Worm (Caenorhabditis elegans) whole organism, L1 larva: ENCODE measurements around the gene Y53G8B.2.

Experiments
- C04F5.9 ChIP-seq: sonication (generic microtip); optimal IDR thresholded peaks from 2 replicates; lab custom pipeline; 2016; ENCODE audit warnings: missing genetic modification characterization, missing compliant biosample characterization
- C16A3.4 ChIP-seq: fragments of 150-350 bp; optimal IDR thresholded peaks from 2 replicates; lab custom pipeline; 2014; ENCODE audit warnings: missing biosample characterization, missing genetic modification characterization
- C34B4.2 ChIP-seq: sonication (generic microtip); optimal IDR thresholded peaks from 2 replicates; lab custom pipeline; 2017; ENCODE audit warnings: mild to moderate bottlenecking, missing genetic modification characterization, missing compliant biosample characterization
- F16B12.6 ChIP-seq: fragments of 150-350 bp; optimal IDR thresholded peaks from 2 replicates; lab custom pipeline; 2014; ENCODE audit warnings: missing biosample characterization, missing genetic modification characterization
- alr-1 ChIP-seq: fragments of 200-800 bp; sonication (Bioruptor generic); optimal IDR thresholded peaks from 2 replicates; lab custom pipeline; 2018; ENCODE audit warnings: borderline replicate concordance, mild to moderate bottlenecking, missing genetic modification characterization, missing compliant biosample characterization
- aly-2 ChIP-seq: fragments of 150-350 bp; optimal IDR thresholded peaks from 2 replicates; lab custom pipeline; 2014; ENCODE audit warnings: missing biosample characterization, missing genetic modification characterization
- blmp-1 ChIP-seq: fragments of 150-350 bp; optimal IDR thresholded peaks from 2 replicates; lab custom pipeline; 2014; ENCODE audit warnings: missing biosample characterization, missing genetic modification characterization
- ceh-63 ChIP-seq: fragments of 200-800 bp; sonication (Bioruptor generic); optimal IDR thresholded peaks from 2 replicates; lab custom pipeline; 2018; ENCODE audit warnings: mild to moderate bottlenecking, missing genetic modification characterization, missing compliant biosample characterization
- ceh-82 ChIP-seq, 3 experiments: fragments of 150-350 bp in 1 of 3; sonication (generic microtip) in 2 of 3; optimal IDR thresholded peaks; 2 replicates each; lab custom pipeline; 2014 to 2017; ENCODE audit warnings: missing biosample characterization in 3 of 3, missing genetic modification characterization in 3 of 3
- ceh-88 ChIP-seq: fragments of 200-800 bp; sonication (Bioruptor generic); IDR thresholded peaks from 2 replicates; pipeline ENCODE4 v1.3.6; 2022; ENCODE audit warnings: missing genetic modification characterization, missing compliant biosample characterization
- ceh-90 ChIP-seq: sonication (generic microtip); optimal IDR thresholded peaks from 2 replicates; lab custom pipeline; 2016; ENCODE audit warnings: missing genetic modification characterization, missing compliant biosample characterization
- efl-1 ChIP-seq, 4 experiments: fragments of 150-350 bp; optimal IDR thresholded peaks in 3 of 4; peaks in 1 of 4; 1 replicate in 1 of 4; 2 replicates in 3 of 4; lab custom pipeline; 2014; ENCODE audit warnings: missing biosample characterization in 2 of 4, missing genetic modification characterization in 2 of 4, missing genetic modification reagents in 2 of 4
- egl-13 ChIP-seq: sonication (generic microtip); optimal IDR thresholded peaks from 2 replicates; lab custom pipeline; 2016; ENCODE audit warnings: missing genotype, missing genetic modification reagents, missing genetic modification characterization, missing compliant biosample characterization
- egl-27 ChIP-seq, 2 experiments: fragments of 150-350 bp in 1 of 2; sonication (generic microtip); optimal IDR thresholded peaks; 3 replicates each; lab custom pipeline; 2017 to 2018; ENCODE audit warnings: missing biosample characterization in 2 of 2, missing genetic modification characterization in 2 of 2, missing genetic modification reagents in 2 of 2
- elt-2 ChIP-seq: sonication (generic microtip); optimal IDR thresholded peaks from 2 replicates; lab custom pipeline; 2016; ENCODE audit warnings: missing genetic modification characterization, mild to moderate bottlenecking, inconsistent platforms, missing compliant biosample characterization, missing genetic modification reagents
- ets-5 ChIP-seq: fragments of 200-800 bp; sonication (Bioruptor generic); IDR thresholded peaks from 2 replicates; pipeline ENCODE4 v1.3.6; 2022; ENCODE audit warnings: missing genetic modification characterization, missing compliant biosample characterization
- fos-1 ChIP-seq: fragments of 150-350 bp; optimal IDR thresholded peaks from 2 replicates; lab custom pipeline; 2014; ENCODE audit warnings: missing biosample characterization, missing genetic modification characterization
- hlh-4 ChIP-seq: sonication (generic microtip); optimal IDR thresholded peaks from 2 replicates; lab custom pipeline; 2016; ENCODE audit warnings: mild to moderate bottlenecking, missing genetic modification characterization, missing compliant biosample characterization
- isw-1 ChIP-seq: fragments of 200-800 bp; sonication (Bioruptor generic); IDR thresholded peaks from 2 replicates; pipeline ENCODE4 v1.3.6; 2022; ENCODE audit warnings: missing genetic modification characterization, missing compliant biosample characterization
- jun-1 ChIP-seq: fragments of 150-350 bp; optimal IDR thresholded peaks from 2 replicates; lab custom pipeline; 2014; ENCODE audit warnings: missing biosample characterization, missing genetic modification reagents, missing genetic modification characterization
- lin-35 ChIP-seq, 2 experiments: fragments of 150-350 bp; optimal IDR thresholded peaks; 2 replicates each; lab custom pipeline; 2014; ENCODE audit warnings: missing biosample characterization in 2 of 2, missing genetic modification characterization in 2 of 2, missing genetic modification reagents in 2 of 2
- lir-3 ChIP-seq: sonication (generic microtip); optimal IDR thresholded peaks from 2 replicates; lab custom pipeline; 2016; ENCODE audit warnings: mild to moderate bottlenecking, missing genetic modification characterization, moderate library complexity, missing compliant biosample characterization; ENCODE audit not compliant: poor library complexity
- mab-9 ChIP-seq: fragments of 200-800 bp; sonication (Bioruptor generic); IDR thresholded peaks from 2 replicates; pipeline ENCODE4 v1.3.6; 2022; ENCODE audit warnings: missing genetic modification reagents, missing genetic modification characterization, missing compliant biosample characterization
- mdl-1 ChIP-seq, 2 experiments: fragments of 150-350 bp; optimal IDR thresholded peaks; 2 replicates each; lab custom pipeline; 2014 to 2017; ENCODE audit warnings: missing biosample characterization in 2 of 2, missing genetic modification characterization in 2 of 2, inconsistent platforms in 1 of 2
- mep-1 ChIP-seq: fragments of 150-350 bp; optimal IDR thresholded peaks from 2 replicates; lab custom pipeline; 2014; ENCODE audit warnings: missing biosample characterization, missing genetic modification characterization
- nhr-237 ChIP-seq: fragments of 150-350 bp; optimal IDR thresholded peaks from 2 replicates; lab custom pipeline; 2014; ENCODE audit warnings: missing biosample characterization, missing genetic modification characterization
- nhr-47 ChIP-seq: sonication (generic microtip); optimal IDR thresholded peaks from 2 replicates; lab custom pipeline; 2016; ENCODE audit warnings: mild to moderate bottlenecking, missing genetic modification characterization, moderate library complexity, missing compliant biosample characterization
- nhr-77 ChIP-seq: fragments of 150-350 bp; optimal IDR thresholded peaks from 2 replicates; lab custom pipeline; 2014; ENCODE audit warnings: missing biosample characterization, missing genetic modification characterization
- nhr-90 ChIP-seq: sonication (generic microtip); optimal IDR thresholded peaks from 2 replicates; lab custom pipeline; 2016; ENCODE audit warnings: mild to moderate bottlenecking, missing genetic modification characterization, missing compliant biosample characterization; ENCODE audit not compliant: poor library complexity
- pax-3 ChIP-seq: fragments of 200-800 bp; sonication (Bioruptor generic); optimal IDR thresholded peaks from 2 replicates; lab custom pipeline; 2018; ENCODE audit warnings: mild to moderate bottlenecking, missing genetic modification characterization, moderate library complexity, missing compliant biosample characterization
- pqm-1 ChIP-seq: sonication (generic microtip); optimal IDR thresholded peaks from 3 replicates; lab custom pipeline; 2017; ENCODE audit warnings: missing biosample characterization, missing genetic modification characterization
- rnt-1 ChIP-seq: sonication (generic microtip); optimal IDR thresholded peaks from 2 replicates; lab custom pipeline; 2016; ENCODE audit warnings: mild to moderate bottlenecking, missing genetic modification characterization, moderate library complexity, missing compliant biosample characterization
- skn-1 ChIP-seq: fragments of 150-350 bp; optimal IDR thresholded peaks from 2 replicates; lab custom pipeline; 2014; ENCODE audit warnings: missing biosample characterization, missing genetic modification characterization
- snu-23 ChIP-seq: sonication (generic microtip); optimal IDR thresholded peaks from 2 replicates; lab custom pipeline; 2016; ENCODE audit warnings: missing genetic modification characterization, missing compliant biosample characterization
- sox-4 ChIP-seq: sonication (generic microtip); optimal IDR thresholded peaks from 2 replicates; lab custom pipeline; 2016; ENCODE audit warnings: missing genetic modification characterization, missing compliant biosample characterization
- sup-37 ChIP-seq: fragments of 200-800 bp; sonication (Bioruptor generic); optimal IDR thresholded peaks from 2 replicates; lab custom pipeline; 2018; ENCODE audit warnings: mild to moderate bottlenecking, missing genetic modification characterization, missing compliant biosample characterization
- unc-30 ChIP-seq: sonication (generic microtip); optimal IDR thresholded peaks from 2 replicates; lab custom pipeline; 2017; ENCODE audit warnings: missing biosample characterization, missing genetic modification characterization
- unc-62 ChIP-seq: fragments of 150-350 bp; optimal IDR thresholded peaks from 2 replicates; lab custom pipeline; 2014; ENCODE audit warnings: missing biosample characterization, missing genetic modification reagents, missing genetic modification characterization
- unc-86 ChIP-seq: sonication (generic microtip); optimal IDR thresholded peaks from 2 replicates; lab custom pipeline; 2016; ENCODE audit warnings: missing genetic modification characterization, missing compliant biosample characterization
- unc-98 ChIP-seq: fragments of 200-800 bp; sonication (Bioruptor generic); IDR thresholded peaks from 2 replicates; pipeline ENCODE4 v1.3.6; 2022; ENCODE audit warnings: missing genetic modification characterization, missing compliant biosample characterization
- ztf-11 ChIP-seq, 2 experiments: sonication (generic microtip); optimal IDR thresholded peaks; 2 replicates each; lab custom pipeline; 2016 to 2017; ENCODE audit warnings: missing genetic modification characterization in 2 of 2, missing biosample characterization in 1 of 2, missing compliant biosample characterization in 1 of 2

Gene Y53G8B.2

DNA sequence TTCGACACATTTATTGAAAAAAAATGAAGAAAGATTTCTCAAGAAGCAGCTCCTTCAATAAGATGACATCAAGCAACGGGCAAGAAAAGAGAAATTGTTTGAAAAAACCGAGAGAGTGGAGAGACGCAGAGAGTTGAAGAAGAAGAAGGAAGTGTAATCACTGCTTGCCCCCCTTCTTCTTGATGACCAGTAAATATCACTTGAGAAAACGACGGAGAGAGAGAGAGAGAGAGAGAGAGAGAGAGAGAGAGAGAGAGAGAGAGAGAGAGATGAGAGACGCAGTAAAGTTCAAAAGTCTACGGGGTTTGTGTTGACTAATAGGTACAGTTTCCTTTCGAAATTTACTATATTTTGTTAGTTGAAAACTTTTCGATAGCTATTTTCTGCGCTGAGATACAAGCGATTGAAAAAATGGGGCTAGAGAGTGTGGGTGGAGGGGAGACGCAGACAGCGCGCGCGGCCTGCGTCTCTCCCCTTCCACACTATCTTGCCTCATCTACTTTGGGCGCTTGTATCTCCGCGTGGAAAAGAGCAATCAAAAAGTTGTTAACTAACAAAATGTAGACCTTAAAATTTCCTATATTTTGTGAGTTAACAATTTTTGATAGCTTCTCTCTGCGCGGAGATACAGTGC, 37.8 kb downstream of the Y53G8B.2 start (continued):
- no peak for TF ChIP-seq aly-2 (tag; lab: Kevin White, UChicago)
- TF ChIP-seq efl-1 (optimal IDR thresholded peaks at IDR 0.05; lab: Kevin White, UChicago) = peak; percentile 47 to 68
- TF ChIP-seq efl-1 (GFP tag; optimal IDR thresholded peaks at IDR 0.05 in 1 of 2; lab: Kevin White, UChicago) = peak; percentile 32 to 95
- TF ChIP-seq unc-86 (tag; lab: Kevin White, UChicago) = no peak
- no peak for TF ChIP-seq ceh-90 (tag; lab: Kevin White, UChicago)
- TF ChIP-seq sox-4 (tag; lab: Kevin White, UChicago) = no peak
- peak; percentile 16 for TF ChIP-seq pax-3 (tag; lab: Kevin White, UChicago)
- TF ChIP-seq unc-62 (GFP tag; lab: Kevin White, UChicago) = no peak
- TF ChIP-seq ceh-88 (GFP tag; lab: Robert Waterston, UW) = no peak
- TF ChIP-seq lir-3 (tag; lab: Kevin White, UChicago) = no peak
- TF ChIP-seq ztf-11 (tag; optimal IDR thresholded peaks at IDR 0.05; lab: Kevin White, UChicago) = no peak
- TF ChIP-seq nhr-47 (tag; lab: Kevin White, UChicago) = peak; percentile 55
- no peak for TF ChIP-seq mdl-1 (tag; optimal IDR thresholded peaks at IDR 0.05; lab: Kevin White, UChicago)
- TF ChIP-seq ceh-82 (tag; optimal IDR thresholded peaks at IDR 0.05; lab: Kevin White, UChicago) = peak in 2 of 3 experiments; percentile 10 to 32
- no peak for TF ChIP-seq jun-1 (tag; lab: Kevin White, UChicago)
- no peak for TF ChIP-seq ets-5 (GFP tag; lab: Robert Waterston, UW)
- no peak for TF ChIP-seq ceh-63 (GFP tag; lab: Kevin White, UChicago)
- peak; percentile 51 for TF ChIP-seq blmp-1
- TF ChIP-seq egl-13 (tag; lab: Kevin White, UChicago) = no peak
- TF ChIP-seq lin-35 (GFP tag; optimal IDR thresholded peaks at IDR 0.05; lab: Kevin White, UChicago) = peak; percentile 41 to 57
- peak; percentile 50 for TF ChIP-seq nhr-90 (tag; lab: Kevin White, UChicago)
- no peak for TF ChIP-seq F16B12.6 (tag; lab: Kevin White, UChicago)
- no peak for TF ChIP-seq hlh-4 (tag; lab: Kevin White, UChicago)
- TF ChIP-seq isw-1 (GFP tag; lab: Robert Waterston, UW) = no peak
- no peak for TF ChIP-seq egl-27 (tag; optimal IDR thresholded peaks at IDR 0.05; lab: Kevin White, UChicago)
- peak; percentile 30 for TF ChIP-seq skn-1
- TF ChIP-seq fos-1 (tag; lab: Kevin White, UChicago) = no peak
- peak; percentile 79 for TF ChIP-seq rnt-1 (tag; lab: Kevin White, UChicago)
- peak; percentile 85 for TF ChIP-seq nhr-77 (tag; lab: Kevin White, UChicago)
- no peak for TF ChIP-seq unc-30 (tag; lab: Kevin White, UChicago)
- TF ChIP-seq mep-1 (tag; lab: Kevin White, UChicago) = peak; percentile 52
- TF ChIP-seq mab-9 (GFP tag; lab: Robert Waterston, UW) = no peak
- TF ChIP-seq elt-2 (tag; lab: Kevin White, UChicago) = no peak
- TF ChIP-seq alr-1 (tag; lab: Kevin White, UChicago) = no peak
- TF ChIP-seq sup-37 (GFP tag; lab: Kevin White, UChicago) = peak; percentile 58
- no peak for TF ChIP-seq pqm-1 (tag; lab: Kevin White, UChicago)

DNA sequence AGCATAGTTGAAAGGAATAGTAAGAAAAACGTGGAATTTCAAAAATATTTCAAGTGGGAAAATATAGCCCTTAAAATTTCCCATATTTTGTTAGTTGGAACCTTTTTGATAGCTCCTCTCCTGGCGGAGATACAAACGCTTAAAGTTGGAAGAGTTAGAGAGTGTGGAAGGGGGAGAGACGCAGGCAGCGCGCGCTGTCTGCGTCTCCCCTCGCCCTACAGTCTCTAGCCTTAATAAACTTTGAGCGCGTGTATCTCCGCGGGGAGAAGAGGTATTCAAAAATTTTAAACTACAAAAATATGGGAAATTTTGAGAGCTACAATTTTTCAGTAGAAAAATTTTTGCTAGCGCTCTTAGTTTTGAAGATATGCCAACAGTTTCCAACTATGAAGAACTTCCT, 39.2 kb downstream of the Y53G8B.2 start:
- TF ChIP-seq unc-98 (GFP tag; lab: Robert Waterston, UW) = no peak
- TF ChIP-seq fos-1 (tag; lab: Kevin White, UChicago) = no peak
- TF ChIP-seq C34B4.2 (tag; lab: Kevin White, UChicago) = no peak
- no peak for TF ChIP-seq nhr-237 (tag; lab: Kevin White, UChicago)
- TF ChIP-seq snu-23 (GFP tag; lab: Kevin White, UChicago) = no peak
- no peak for TF ChIP-seq mep-1 (tag; lab: Kevin White, UChicago)
- TF ChIP-seq lir-3 (tag; lab: Kevin White, UChicago) = no peak
- no peak for TF ChIP-seq sox-4 (tag; lab: Kevin White, UChicago)
- TF ChIP-seq C04F5.9 (tag; lab: Kevin White, UChicago) = no peak
- TF ChIP-seq C16A3.4 (tag; lab: Kevin White, UChicago) = no peak
